Worm (Caenorhabditis elegans) whole organism, mixed stage, embryonic: ENCODE measurements around the gene chtb-1.

Source experiments
- M03D4.4 ChIP-seq: sonication (generic microtip); optimal IDR thresholded peaks from 2 replicates; lab custom pipeline; 2017; ENCODE audit warnings: mild to moderate bottlenecking, missing genetic modification characterization, missing compliant biosample characterization
- ceh-39 ChIP-seq: fragments of 150-350 bp; optimal IDR thresholded peaks from 2 replicates; lab custom pipeline; 2014; ENCODE audit warnings: missing biosample characterization, missing genetic modification characterization
- ceh-43 ChIP-seq: fragments of 200-800 bp; sonication (Bioruptor generic); optimal IDR thresholded peaks from 2 replicates; lab custom pipeline; 2018; ENCODE audit warnings: mild to moderate bottlenecking, missing genetic modification characterization, moderate library complexity, missing compliant biosample characterization
- cnd-1 ChIP-seq: fragments of 200-800 bp; sonication (Bioruptor generic); optimal IDR thresholded peaks from 2 replicates; lab custom pipeline; 2018; ENCODE audit warnings: mild to moderate bottlenecking, missing genetic modification characterization, missing compliant biosample characterization
- elt-1 ChIP-seq: sonication (generic microtip); optimal IDR thresholded peaks from 2 replicates; lab custom pipeline; 2017; ENCODE audit warnings: missing genetic modification characterization, mild to moderate bottlenecking, missing compliant biosample characterization, antibody characterized with exemption, moderate library complexity, borderline replicate concordance; ENCODE audit not compliant: insufficient read depth
- flh-1 ChIP-seq: fragments of 200-800 bp; sonication (Bioruptor generic); optimal IDR thresholded peaks from 2 replicates; lab custom pipeline; 2018; ENCODE audit warnings: mild to moderate bottlenecking, missing genetic modification characterization, moderate library complexity, missing compliant biosample characterization
- ham-2 ChIP-seq: fragments of 200-800 bp; sonication (Bioruptor generic); optimal IDR thresholded peaks from 2 replicates; lab custom pipeline; 2018; ENCODE audit warnings: mild to moderate bottlenecking, missing genetic modification characterization, missing compliant biosample characterization
- hlh-1 ChIP-seq: fragments of 150-350 bp; optimal IDR thresholded peaks from 2 replicates; lab custom pipeline; 2014; ENCODE audit warnings: missing biosample characterization, missing genetic modification reagents, missing genetic modification characterization
- lin-32 ChIP-seq: fragments of 200-800 bp; sonication (Bioruptor generic); optimal IDR thresholded peaks from 2 replicates; lab custom pipeline; 2018; ENCODE audit warnings: mild to moderate bottlenecking, missing genetic modification characterization, missing compliant biosample characterization
- mab-5 ChIP-seq: fragments of 150-350 bp; optimal IDR thresholded peaks from 2 replicates; lab custom pipeline; 2014; ENCODE audit warnings: missing biosample characterization, missing genetic modification characterization
- mep-1 ChIP-seq: fragments of 150-350 bp; optimal IDR thresholded peaks from 2 replicates; lab custom pipeline; 2017; ENCODE audit warnings: missing biosample characterization, missing genetic modification reagents, missing genetic modification characterization, inconsistent platforms
- mls-2 ChIP-seq: sonication (generic microtip); optimal IDR thresholded peaks from 2 replicates; lab custom pipeline; 2016; ENCODE audit warnings: mild to moderate bottlenecking, missing genetic modification characterization, moderate library complexity, missing compliant biosample characterization
- nhr-12 ChIP-seq: fragments of 150-350 bp; optimal IDR thresholded peaks from 2 replicates; lab custom pipeline; 2014; ENCODE audit warnings: missing biosample characterization, missing genetic modification characterization
- nhr-2 ChIP-seq: fragments of 150-350 bp; optimal IDR thresholded peaks from 2 replicates; lab custom pipeline; 2014; ENCODE audit warnings: missing biosample characterization, missing genetic modification characterization
- nhr-237 ChIP-seq: fragments of 150-350 bp; optimal IDR thresholded peaks from 2 replicates; lab custom pipeline; 2014; ENCODE audit warnings: missing biosample characterization, missing genetic modification characterization
- nhr-28 ChIP-seq: fragments of 150-350 bp; optimal IDR thresholded peaks from 2 replicates; lab custom pipeline; 2014; ENCODE audit warnings: missing biosample characterization, missing genetic modification characterization
- nhr-76 ChIP-seq: sonication (generic microtip); optimal IDR thresholded peaks from 2 replicates; lab custom pipeline; 2017; ENCODE audit warnings: missing biosample characterization, missing genetic modification characterization
- pha-4 ChIP-seq: fragments of 150-350 bp; optimal IDR thresholded peaks from 2 replicates; lab custom pipeline; 2018; ENCODE audit warnings: missing biosample characterization, missing genetic modification reagents, missing genetic modification characterization
- sem-2 ChIP-seq: fragments of 200-800 bp; sonication (Bioruptor generic); optimal IDR thresholded peaks from 2 replicates; lab custom pipeline; 2018; ENCODE audit warnings: mild to moderate bottlenecking, missing genetic modification characterization, missing compliant biosample characterization
- snpc-4 ChIP-seq: fragments of 150-350 bp; optimal IDR thresholded peaks from 2 replicates; lab custom pipeline; 2014; ENCODE audit warnings: missing biosample characterization, missing genetic modification characterization
- sptf-1 ChIP-seq: sonication (generic microtip); optimal IDR thresholded peaks from 2 replicates; lab custom pipeline; 2017; ENCODE audit warnings: mild to moderate bottlenecking, missing genetic modification characterization, moderate library complexity, missing compliant biosample characterization
- tbx-8 ChIP-seq: fragments of 200-800 bp; sonication (Bioruptor generic); optimal IDR thresholded peaks from 2 replicates; lab custom pipeline; 2018; ENCODE audit warnings: mild to moderate bottlenecking, missing genetic modification characterization, moderate library complexity, missing compliant biosample characterization
- unc-120 ChIP-seq: sonication (generic microtip); optimal IDR thresholded peaks from 2 replicates; lab custom pipeline; 2017; ENCODE audit warnings: missing genetic modification characterization, missing compliant biosample characterization; ENCODE audit not compliant: poor library complexity, severe bottlenecking
- unc-39 ChIP-seq: fragments of 150-350 bp; optimal IDR thresholded peaks from 2 replicates; lab custom pipeline; 2014; ENCODE audit warnings: missing biosample characterization, missing genetic modification characterization
- unc-62 ChIP-seq: fragments of 150-350 bp; optimal IDR thresholded peaks from 2 replicates; lab custom pipeline; 2014; ENCODE audit warnings: missing biosample characterization, missing genetic modification reagents, missing genetic modification characterization
- ztf-11 ChIP-seq: fragments of 150-350 bp; optimal IDR thresholded peaks from 2 replicates; lab custom pipeline; 2014; ENCODE audit warnings: missing biosample characterization, missing genetic modification characterization

Gene chtb-1

ce11 chrIII:9366376-9366775, 11.1 kb upstream of the chtb-1 start:
- TF ChIP-seq unc-120 (no peak), nhr-12 (tag; lab: Kevin White, UChicago) (no peak), ceh-43 (no peak), flh-1 (GFP tag; lab: Kevin White, UChicago) (no peak), ham-2 (GFP tag; lab: Kevin White, UChicago) (no peak), unc-39 (tag; lab: Kevin White, UChicago) (no peak), pha-4 (no peak), lin-32 (GFP tag; lab: Kevin White, UChicago) (no peak), sptf-1 (tag; lab: Kevin White, UChicago) (no peak)
- TF ChIP-seq, all 35 proteins: peak for 0

- no peak for TF ChIP-seq mls-2 (tag; lab: Kevin White, UChicago)
- no peak for TF ChIP-seq nhr-28
- no peak for TF ChIP-seq ceh-39
- no peak for TF ChIP-seq nhr-12 (tag; lab: Kevin White, UChicago)
- TF ChIP-seq ztf-11, result no peak
- no peak for TF ChIP-seq pha-4
Observed at ce11 chrIII:9361228-9361627, 6.0 kb upstream of the chtb-1 start, which contains the start of gene flp-25. Gene flp-25, plus strand, starts transcription at chrIII:9361528.

ce11 chrIII:9359060-9359459, 3.8 kb upstream of the chtb-1 start, which contains the start of gene K04H4.5:
Gene K04H4.5, plus strand, starts transcription at chrIII:9359360.
- TF ChIP-seq nhr-2 (tag; lab: Kevin White, UChicago) (no peak), nhr-12 (tag; lab: Kevin White, UChicago) (no peak), snpc-4 (no peak), ham-2 (GFP tag; lab: Kevin White, UChicago) (no peak), mab-5 (no peak), ceh-43 (no peak), sem-2 (GFP tag; lab: Kevin White, UChicago) (no peak), flh-1 (GFP tag; lab: Kevin White, UChicago) (no peak), elt-1 (tag; lab: Kevin White, UChicago) (no peak)

ce11 chrIII:9353814-9354213, 1.4 kb downstream of the chtb-1 start:
- TF ChIP-seq pha-4 (peak; percentile 34), unc-62 (GFP tag; lab: Kevin White, UChicago) (no peak)
- TF ChIP-seq, all 35 proteins: peak for 1

- TF ChIP-seq unc-62 (GFP tag; lab: Kevin White, UChicago) (peak; percentile 24), hlh-1 (peak; percentile 91), cnd-1 (tag; lab: Kevin White, UChicago) (no peak)
Observed at ce11 chrIII:9346722-9347121, 8.5 kb downstream of the chtb-1 start.

ce11 chrIII:9346114-9346513, 9.1 kb downstream of the chtb-1 start:
- TF ChIP-seq hlh-1 (peak; percentile 99), sem-2 (GFP tag; lab: Kevin White, UChicago) (no peak), unc-62 (GFP tag; lab: Kevin White, UChicago) (peak; percentile 98)

ce11 chrIII:9344347-9344746, 10.9 kb downstream of the chtb-1 start, which contains the start of gene emb-9:
Gene emb-9, minus strand, starts transcription at chrIII:9344447.
- no peak for TF ChIP-seq ham-2 (GFP tag; lab: Kevin White, UChicago)
- TF ChIP-seq nhr-12 (tag; lab: Kevin White, UChicago), result no peak
- no peak for TF ChIP-seq tbx-8 (GFP tag; lab: Kevin White, UChicago)
- no peak for TF ChIP-seq M03D4.4 (tag; lab: Kevin White, UChicago)
- no peak for TF ChIP-seq nhr-237 (tag; lab: Kevin White, UChicago)

ce11 chrIII:9340025-9340424, 15.2 kb downstream of the chtb-1 start:
- no peak for TF ChIP-seq ceh-43
- TF ChIP-seq nhr-76 (tag; lab: Kevin White, UChicago), result no peak
- TF ChIP-seq mep-1 (tag; lab: Kevin White, UChicago), result no peak
- no peak for TF ChIP-seq ztf-11
- TF ChIP-seq, all 35 proteins: peak for 0
